Worm (Caenorhabditis elegans) whole organism, late embryonic: ENCODE data around the gene K11E4.6.
A peak's percentile ranks its signal among the peaks of the same experiment; 100 is the strongest.

Source experiments
- C08G9.2 ChIP-seq: sonication (generic microtip); optimal IDR thresholded peaks from 2 replicates; lab custom pipeline; 2016; ENCODE audit warnings: mild to moderate bottlenecking, missing genetic modification characterization, moderate library complexity, missing compliant biosample characterization
- C38D4.7 ChIP-seq: fragments of 200-800 bp; sonication (Bioruptor generic); optimal IDR thresholded peaks from 2 replicates; lab custom pipeline; 2018; ENCODE audit warnings: mild to moderate bottlenecking, missing genetic modification characterization, moderate library complexity, missing compliant biosample characterization
- K02D7.2 ChIP-seq: sonication (generic microtip); optimal IDR thresholded peaks from 2 replicates; lab custom pipeline; 2017; ENCODE audit warnings: mild to moderate bottlenecking, missing genetic modification characterization, missing compliant biosample characterization
- K09A11.1 ChIP-seq: sonication (generic microtip); optimal IDR thresholded peaks from 2 replicates; lab custom pipeline; 2017; ENCODE audit warnings: antibody characterized with exemption, mild to moderate bottlenecking, missing genetic modification characterization, missing compliant biosample characterization; ENCODE audit not compliant: insufficient read depth
- T23F11.4 ChIP-seq: fragments of 200-800 bp; sonication (Bioruptor generic); optimal IDR thresholded peaks from 2 replicates; lab custom pipeline; 2018; ENCODE audit warnings: mild to moderate bottlenecking, missing genetic modification characterization, missing compliant biosample characterization
- ahr-1 ChIP-seq: sonication (generic microtip); optimal IDR thresholded peaks from 2 replicates; lab custom pipeline; 2016; ENCODE audit warnings: missing genetic modification characterization, missing compliant biosample characterization
- ama-1 ChIP-seq: fragments of 150-350 bp; optimal IDR thresholded peaks from 2 replicates; lab custom pipeline; 2014
- ceh-14 ChIP-seq: sonication (generic microtip); optimal IDR thresholded peaks from 2 replicates; lab custom pipeline; 2016; ENCODE audit warnings: missing genotype, missing genetic modification characterization, missing compliant biosample characterization
- ceh-19 ChIP-seq: fragments of 200-800 bp; sonication (Bioruptor generic); optimal IDR thresholded peaks from 2 replicates; lab custom pipeline; 2018; ENCODE audit warnings: mild to moderate bottlenecking, missing genetic modification characterization, missing compliant biosample characterization
- ceh-2 ChIP-seq: sonication (generic microtip); optimal IDR thresholded peaks from 2 replicates; lab custom pipeline; 2016; ENCODE audit warnings: missing genotype, missing genetic modification characterization, missing compliant biosample characterization
- ceh-22 ChIP-seq: sonication (generic microtip); optimal IDR thresholded peaks from 2 replicates; lab custom pipeline; 2017; ENCODE audit warnings: missing biosample characterization, missing genetic modification characterization
- ceh-24 ChIP-seq: sonication (generic microtip); optimal IDR thresholded peaks from 2 replicates; lab custom pipeline; 2016; ENCODE audit warnings: mild to moderate bottlenecking, missing genetic modification characterization, missing compliant biosample characterization
- ceh-30 ChIP-seq: fragments of 150-350 bp; optimal IDR thresholded peaks from 2 replicates; lab custom pipeline; 2014; ENCODE audit warnings: missing biosample characterization, missing genetic modification characterization
- ceh-34 ChIP-seq: sonication (generic microtip); optimal IDR thresholded peaks from 2 replicates; lab custom pipeline; 2016; ENCODE audit warnings: mild to moderate bottlenecking, missing genetic modification characterization, missing compliant biosample characterization
- ceh-48 ChIP-seq: sonication (generic microtip); optimal IDR thresholded peaks from 2 replicates; lab custom pipeline; 2016; ENCODE audit warnings: missing genetic modification characterization, inconsistent platforms, missing compliant biosample characterization
- ceh-6 ChIP-seq: fragments of 200-800 bp; sonication (Bioruptor generic); optimal IDR thresholded peaks from 2 replicates; lab custom pipeline; 2018; ENCODE audit warnings: mild to moderate bottlenecking, missing genetic modification characterization, missing compliant biosample characterization
- che-1 ChIP-seq: sonication (generic microtip); optimal IDR thresholded peaks from 2 replicates; lab custom pipeline; 2016; ENCODE audit warnings: mild to moderate bottlenecking, missing genetic modification characterization, missing compliant biosample characterization
- elt-2 ChIP-seq: sonication (generic microtip); optimal IDR thresholded peaks from 2 replicates; lab custom pipeline; 2016; ENCODE audit warnings: missing genetic modification reagents, missing genetic modification characterization, missing compliant biosample characterization
- elt-4 ChIP-seq: sonication (generic microtip); optimal IDR thresholded peaks from 2 replicates; lab custom pipeline; 2016; ENCODE audit warnings: missing genetic modification characterization, missing compliant biosample characterization
- ets-4 ChIP-seq: sonication (generic microtip); optimal IDR thresholded peaks from 2 replicates; lab custom pipeline; 2016; ENCODE audit warnings: missing genetic modification characterization, missing compliant biosample characterization
- eyg-1 ChIP-seq: sonication (generic microtip); optimal IDR thresholded peaks from 2 replicates; lab custom pipeline; 2016; ENCODE audit warnings: missing genotype, missing genetic modification characterization, missing compliant biosample characterization
- fax-1 ChIP-seq: sonication (generic microtip); optimal IDR thresholded peaks from 2 replicates; lab custom pipeline; 2016; ENCODE audit warnings: missing genotype, missing genetic modification characterization, missing compliant biosample characterization
- fkh-10 ChIP-seq: fragments of 150-350 bp; optimal IDR thresholded peaks from 2 replicates; lab custom pipeline; 2014; ENCODE audit warnings: missing biosample characterization, missing genetic modification reagents, missing genetic modification characterization
- fkh-6 ChIP-seq: sonication (generic microtip); optimal IDR thresholded peaks from 2 replicates; lab custom pipeline; 2016; ENCODE audit warnings: missing genetic modification characterization, missing compliant biosample characterization
- gmeb-2 ChIP-seq: sonication (generic microtip); optimal IDR thresholded peaks from 2 replicates; lab custom pipeline; 2016; ENCODE audit warnings: missing genetic modification characterization, inconsistent platforms, missing compliant biosample characterization
- hlh-13 ChIP-seq: fragments of 200-800 bp; sonication (Bioruptor generic); optimal IDR thresholded peaks from 2 replicates; lab custom pipeline; 2018; ENCODE audit warnings: mild to moderate bottlenecking, missing genetic modification characterization, missing compliant biosample characterization
- hlh-15 ChIP-seq: sonication (generic microtip); optimal IDR thresholded peaks from 2 replicates; lab custom pipeline; 2016; ENCODE audit warnings: missing genetic modification characterization, missing compliant biosample characterization
- hlh-8 ChIP-seq: sonication (generic microtip); optimal IDR thresholded peaks from 2 replicates; lab custom pipeline; 2016; ENCODE audit warnings: missing genotype, missing genetic modification characterization, missing compliant biosample characterization
- lim-6 ChIP-seq: sonication (generic microtip); optimal IDR thresholded peaks from 2 replicates; lab custom pipeline; 2016; ENCODE audit warnings: missing genetic modification characterization, missing compliant biosample characterization
- madf-2 ChIP-seq: sonication (generic microtip); optimal IDR thresholded peaks from 2 replicates; lab custom pipeline; 2017; ENCODE audit warnings: missing genetic modification characterization, missing compliant biosample characterization
- mec-3 ChIP-seq: sonication (generic microtip); optimal IDR thresholded peaks from 2 replicates; lab custom pipeline; 2016; ENCODE audit warnings: borderline replicate concordance, missing genetic modification characterization, missing compliant biosample characterization
- nhr-11 ChIP-seq: fragments of 150-350 bp; optimal IDR thresholded peaks from 2 replicates; lab custom pipeline; 2014; ENCODE audit warnings: missing biosample characterization, missing genetic modification characterization
- npax-4 ChIP-seq: sonication (generic microtip); optimal IDR thresholded peaks from 2 replicates; lab custom pipeline; 2016; ENCODE audit warnings: missing genetic modification characterization, missing compliant biosample characterization
- pag-3 ChIP-seq: sonication (generic microtip); optimal IDR thresholded peaks from 2 replicates; lab custom pipeline; 2016; ENCODE audit warnings: missing compliant biosample characterization, missing genetic modification characterization, borderline replicate concordance
- pat-9 ChIP-seq: fragments of 200-800 bp; sonication (Bioruptor generic); optimal IDR thresholded peaks from 2 replicates; lab custom pipeline; 2018; ENCODE audit warnings: mild to moderate bottlenecking, missing genetic modification characterization, moderate library complexity, missing compliant biosample characterization
- pha-4 ChIP-seq: fragments of 150-350 bp; optimal IDR thresholded peaks from 2 replicates; lab custom pipeline; 2018; ENCODE audit warnings: missing biosample characterization, missing genetic modification reagents, missing genetic modification characterization
- pqm-1 ChIP-seq: sonication (generic microtip); optimal IDR thresholded peaks from 2 replicates; lab custom pipeline; 2016; ENCODE audit warnings: missing genetic modification characterization, missing compliant biosample characterization
- pros-1 ChIP-seq: fragments of 150-350 bp; optimal IDR thresholded peaks from 2 replicates; lab custom pipeline; 2014; ENCODE audit warnings: missing biosample characterization, missing genetic modification reagents, missing genetic modification characterization
- ref-2 ChIP-seq: sonication (generic microtip); optimal IDR thresholded peaks from 2 replicates; lab custom pipeline; 2016; ENCODE audit warnings: missing genetic modification characterization, missing compliant biosample characterization
- rnt-1 ChIP-seq: sonication (generic microtip); optimal IDR thresholded peaks from 2 replicates; lab custom pipeline; 2016; ENCODE audit warnings: missing genetic modification characterization, missing compliant biosample characterization
- sdc-2 ChIP-seq: sonication (generic microtip); optimal IDR thresholded peaks from 2 replicates; lab custom pipeline; 2016; ENCODE audit warnings: missing genotype, missing genetic modification characterization, missing compliant biosample characterization
- sox-2 ChIP-seq: fragments of 200-800 bp; sonication (Bioruptor generic); IDR thresholded peaks from 2 replicates; pipeline ENCODE4 v1.3.6; 2022; ENCODE audit warnings: missing genetic modification reagents, missing genetic modification characterization, missing compliant biosample characterization
- sox-4 ChIP-seq: sonication (generic microtip); optimal IDR thresholded peaks from 2 replicates; lab custom pipeline; 2017; ENCODE audit warnings: mild to moderate bottlenecking, missing genetic modification characterization, inconsistent platforms, missing compliant biosample characterization
- syd-9 ChIP-seq: sonication (generic microtip); optimal IDR thresholded peaks from 2 replicates; lab custom pipeline; 2016; ENCODE audit warnings: mild to moderate bottlenecking, missing genetic modification characterization, moderate library complexity, missing compliant biosample characterization
- tbx-7 ChIP-seq: sonication (generic microtip); optimal IDR thresholded peaks from 2 replicates; lab custom pipeline; 2016; ENCODE audit warnings: missing genotype, missing genetic modification characterization, missing compliant biosample characterization
- ttx-3 ChIP-seq: sonication (generic microtip); optimal IDR thresholded peaks from 2 replicates; lab custom pipeline; 2016; ENCODE audit warnings: missing genetic modification reagents, missing genetic modification characterization, missing compliant biosample characterization
- unc-3 ChIP-seq, 2 experiments: fragments of 200-800 bp in 1 of 2; sonication (Bioruptor generic) in 1 of 2; sonication (generic microtip) in 1 of 2; conservative IDR thresholded peaks in 1 of 2; optimal IDR thresholded peaks in 1 of 2; 2 replicates each; pipeline versions ENCODE4 v1.3.6 to Lab custom; 2016 to 2022; ENCODE audit warnings: missing compliant biosample characterization in 2 of 2, missing genetic modification characterization in 2 of 2, missing genetic modification reagents in 1 of 2
- unc-42 ChIP-seq: sonication (generic microtip); optimal IDR thresholded peaks from 2 replicates; lab custom pipeline; 2016; ENCODE audit warnings: missing genotype, missing genetic modification characterization, missing compliant biosample characterization
- unc-55 ChIP-seq: sonication (generic microtip); optimal IDR thresholded peaks from 2 replicates; lab custom pipeline; 2017; ENCODE audit warnings: missing biosample characterization, missing genetic modification reagents, missing genetic modification characterization
- unc-86 ChIP-seq: sonication (generic microtip); optimal IDR thresholded peaks from 2 replicates; lab custom pipeline; 2016; ENCODE audit warnings: missing genetic modification characterization, missing compliant biosample characterization
- ztf-16 ChIP-seq: sonication (generic microtip); optimal IDR thresholded peaks from 2 replicates; lab custom pipeline; 2017; ENCODE audit warnings: missing genetic modification characterization, missing compliant biosample characterization

Gene K11E4.6

DNA sequence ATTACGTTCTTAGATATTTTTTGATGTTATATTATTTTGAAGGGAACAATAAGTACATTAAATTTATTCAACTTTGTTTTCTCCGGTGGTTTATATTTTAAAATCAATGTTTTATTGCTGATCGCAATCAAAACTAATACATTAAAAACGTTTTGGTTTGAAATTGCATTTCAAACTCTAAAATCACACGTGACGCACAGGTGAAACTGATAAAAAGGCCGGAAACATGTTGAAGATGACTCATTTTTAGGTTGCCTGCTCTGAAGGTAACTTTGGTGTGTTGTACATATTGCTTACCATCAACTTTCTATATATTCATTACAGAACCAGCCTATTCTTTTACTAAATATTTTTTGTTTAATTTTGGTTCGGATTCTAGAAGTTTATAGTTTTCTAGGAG lies 38.7 kb upstream of the K11E4.6 start:
- TF ChIP-seq npax-4 (tag; lab: Kevin White, UChicago), result no peak
- no peak for TF ChIP-seq ttx-3 (tag; lab: Kevin White, UChicago)
- no peak for TF ChIP-seq ref-2
- TF ChIP-seq unc-55 (GFP tag; lab: Kevin White, UChicago), result no peak
- no peak for TF ChIP-seq elt-4
- no peak for TF ChIP-seq T23F11.4 (GFP tag; lab: Kevin White, UChicago)
- no peak for TF ChIP-seq che-1
- no peak for TF ChIP-seq C08G9.2 (tag; lab: Kevin White, UChicago)
- TF ChIP-seq ama-1, result no peak
- no peak for TF ChIP-seq sox-4
- no peak for TF ChIP-seq syd-9
- no peak for TF ChIP-seq pat-9 (tag; lab: Kevin White, UChicago)

DNA sequence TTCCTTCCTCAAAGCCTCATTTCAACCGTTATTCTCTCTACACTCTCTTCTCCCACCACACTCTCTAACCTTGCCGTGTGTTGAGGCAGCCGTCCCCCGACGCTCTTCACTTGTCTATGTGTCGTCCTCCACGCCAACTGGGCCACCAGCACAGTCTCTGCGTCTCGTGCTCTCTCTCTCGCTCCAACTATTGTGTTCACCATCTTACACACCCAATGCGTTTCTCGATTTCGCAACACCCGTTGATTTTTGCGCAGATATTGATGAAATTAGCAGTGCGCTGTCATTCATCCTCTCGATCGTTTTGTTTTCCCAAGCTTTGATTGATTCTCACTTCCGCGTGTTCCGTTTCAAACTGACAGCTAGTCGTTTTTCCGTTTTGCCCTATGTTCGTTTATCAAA lies 37.4 kb upstream of the K11E4.6 start:
- TF ChIP-seq ceh-6 (no peak), fax-1 (tag; lab: Kevin White, UChicago) (no peak), ceh-48 (tag; lab: Kevin White, UChicago) (no peak), tbx-7 (tag; lab: Kevin White, UChicago) (no peak), K09A11.1 (tag; lab: Kevin White, UChicago) (no peak), pat-9 (tag; lab: Kevin White, UChicago) (no peak), hlh-13 (no peak), ama-1 (no peak), pha-4 (tag; lab: Kevin White, UChicago) (no peak), ceh-34 (tag; lab: Kevin White, UChicago) (peak; percentile 26), pros-1 (no peak), nhr-11 (tag; lab: Kevin White, UChicago) (no peak), fkh-10 (GFP tag; lab: Kevin White, UChicago) (no peak), unc-3 (GFP tag; conservative IDR thresholded peaks at IDR 0.05; lab: Robert Waterston, UW) (no peak), unc-3 (tag; optimal IDR thresholded peaks at IDR 0.05; lab: Kevin White, UChicago) (no peak), C08G9.2 (tag; lab: Kevin White, UChicago) (no peak), C38D4.7 (no peak), hlh-15 (tag; lab: Kevin White, UChicago) (no peak), ceh-19 (GFP tag; lab: Kevin White, UChicago) (peak; percentile 2), sdc-2 (peak; percentile 85), ceh-24 (no peak), eyg-1 (tag; lab: Kevin White, UChicago) (no peak), hlh-8 (peak; percentile 39), ceh-2 (peak; percentile 39), ets-4 (tag; lab: Kevin White, UChicago) (peak; percentile 10), T23F11.4 (GFP tag; lab: Kevin White, UChicago) (no peak), pag-3 (no peak), npax-4 (tag; lab: Kevin White, UChicago) (no peak), fkh-6 (tag; lab: Kevin White, UChicago) (no peak), ref-2 (peak; percentile 50), unc-86 (tag; lab: Kevin White, UChicago) (no peak), pqm-1 (tag; lab: Kevin White, UChicago) (no peak), unc-42 (tag; lab: Kevin White, UChicago) (peak; percentile 53), ceh-30 (tag; lab: Kevin White, UChicago) (no peak), mec-3 (tag; lab: Kevin White, UChicago) (no peak), elt-2 (tag; lab: Kevin White, UChicago) (no peak), sox-2 (GFP tag; lab: Robert Waterston, UW) (peak; percentile 26), rnt-1 (peak; percentile 28), ttx-3 (tag; lab: Kevin White, UChicago) (no peak), madf-2 (no peak), sox-4 (no peak), ceh-14 (tag; lab: Kevin White, UChicago) (no peak), gmeb-2 (no peak), ceh-22 (tag; lab: Kevin White, UChicago) (no peak), ahr-1 (tag; lab: Kevin White, UChicago) (no peak), syd-9 (peak; percentile 57), lim-6 (tag; lab: Kevin White, UChicago) (peak; percentile 6), K02D7.2 (tag; lab: Kevin White, UChicago) (no peak), che-1 (no peak), ztf-16 (tag; lab: Kevin White, UChicago) (no peak)
